Fruit fly (Drosophila melanogaster) whole organism, wandering third instar larva: Measurements from ENCODE around the gene CG4629.

Experiments used
- GATAd ChIP-seq: sonication (Bioruptor generic); optimal IDR thresholded peaks from 2 replicates; lab custom pipeline; 2016; ENCODE audit warnings: missing biosample characterization, missing genetic modification characterization
- OdsH ChIP-seq: fragments of 200-800 bp; sonication (Bioruptor generic); optimal IDR thresholded peaks from 2 replicates; lab custom pipeline; 2016; ENCODE audit warnings: missing biosample characterization, mild to moderate bottlenecking, missing genetic modification characterization
- Rel ChIP-seq, 2 experiments: fragments of 200-800 bp; sonication (Bioruptor generic) in 1 of 2; optimal IDR thresholded peaks; 2 replicates in 1 of 2; 3 replicates in 1 of 2; lab custom pipeline; 2016 to 2019; ENCODE audit warnings: mild to moderate bottlenecking in 2 of 2, missing biosample characterization in 2 of 2, missing genetic modification characterization in 2 of 2, moderate library complexity in 1 of 2
- Sp1 ChIP-seq: fragments of 200-800 bp; sonication (Bioruptor generic); optimal IDR thresholded peaks from 3 replicates; lab custom pipeline; 2019; ENCODE audit warnings: missing biosample characterization, mild to moderate bottlenecking, missing genetic modification characterization, moderate library complexity
- dsf ChIP-seq: sonication (Bioruptor generic); optimal IDR thresholded peaks from 2 replicates; lab custom pipeline; 2016; ENCODE audit warnings: missing biosample characterization, missing genetic modification characterization, borderline replicate concordance
- h ChIP-seq: fragments of 200-800 bp; sonication (Bioruptor generic); optimal IDR thresholded peaks from 3 replicates; lab custom pipeline; 2016; ENCODE audit warnings: missing biosample characterization, mild to moderate bottlenecking, missing genetic modification characterization
- psq ChIP-seq: fragments of 200-800 bp; sonication (Bioruptor generic); optimal IDR thresholded peaks from 3 replicates; lab custom pipeline; 2017; ENCODE audit warnings: missing biosample characterization, mild to moderate bottlenecking, missing genetic modification characterization, moderate library complexity

dm6 chr2L:1043195-1043990 is 58.9 kb downstream of the CG4629 start:
- TF ChIP-seq psq (GFP tag; lab: Kevin White, UChicago): no peak
- no peak for TF ChIP-seq GATAd
- no peak for TF ChIP-seq dsf
- no peak for TF ChIP-seq OdsH
- TF ChIP-seq h (GFP tag; lab: Kevin White, UChicago): no peak
- TF ChIP-seq Rel (GFP tag; optimal IDR thresholded peaks at IDR 0.05; lab: Kevin White, UChicago): no peak
- TF ChIP-seq Rel (tag; optimal IDR thresholded peaks at IDR 0.05; lab: Kevin White, UChicago): no peak
- TF ChIP-seq Sp1: no peak
